Fruit fly (Drosophila melanogaster) whole organism: ENCODE measurements around the gene Pbgs.

Source experiments
- CG8478 ChIP-seq: fragments of >200 bp; optimal IDR thresholded peaks from 2 replicates; lab custom pipeline; 2018; ENCODE audit warnings: inconsistent platforms
- Dll ChIP-seq: fragments of >200 bp; optimal IDR thresholded peaks from 2 replicates; lab custom pipeline; 2017
- EcR ChIP-seq, 2 experiments: fragments of >200 bp; optimal IDR thresholded peaks; 2 replicates each; lab custom pipeline; 2017; ENCODE audit warnings: missing biosample characterization in 2 of 2, missing genetic modification characterization in 2 of 2, missing genetic modification reagents in 2 of 2
- pan ChIP-seq: fragments of >200 bp; optimal IDR thresholded peaks from 2 replicates; lab custom pipeline; 2017
- psq ChIP-seq: fragments of >200 bp; optimal IDR thresholded peaks from 2 replicates; lab custom pipeline; 2017
- usp ChIP-seq: fragments of >200 bp; optimal IDR thresholded peaks from 2 replicates; lab custom pipeline; 2017; ENCODE audit warnings: missing biosample characterization, missing genetic modification characterization, mixed read lengths

The Pbgs gene

dm6 chr3L:12276495-12276894 is 5.3 kb upstream of the Pbgs start:
- TF ChIP-seq Dll (no peak), usp (GFP tag; lab: Kevin White, UChicago) (no peak), psq (lab: Kevin White, UChicago) (no peak), EcR (GFP tag; optimal IDR thresholded peaks at IDR 0.05; lab: Kevin White, UChicago) (no peak), pan (lab: Kevin White, UChicago) (no peak), CG8478 (lab: Kevin White, UChicago) (no peak)

dm6 chr3L:12275572-12276042 is 4.5 kb upstream of the Pbgs start:
- TF ChIP-seq EcR (GFP tag; optimal IDR thresholded peaks at IDR 0.05; lab: Kevin White, UChicago) (no peak), pan (lab: Kevin White, UChicago) (no peak), CG8478 (lab: Kevin White, UChicago) (no peak), psq (lab: Kevin White, UChicago) (no peak), Dll (no peak), usp (GFP tag; lab: Kevin White, UChicago) (no peak)

- TF ChIP-seq CG8478 (lab: Kevin White, UChicago) (no peak), pan (lab: Kevin White, UChicago) (no peak), Dll (no peak), usp (GFP tag; lab: Kevin White, UChicago) (no peak), psq (lab: Kevin White, UChicago) (no peak), EcR (GFP tag; optimal IDR thresholded peaks at IDR 0.05; lab: Kevin White, UChicago) (no peak)
Observed at dm6 chr3L:12269867-12270266, 1.3 kb downstream of the Pbgs start.

- no peak for TF ChIP-seq EcR (GFP tag; optimal IDR thresholded peaks at IDR 0.05; lab: Kevin White, UChicago)
Observed at dm6 chr3L:12267332-12267914, 3.7 kb downstream of the Pbgs start, which contains the start of gene CG32100. Gene CG32100, plus strand, starts transcription at chr3L:12267528.

dm6 chr3L:12266343-12267287 is 4.5 kb downstream of the Pbgs start, which contains the start of gene app:
Gene app, minus strand, starts transcription at chr3L:12266841.
- no peak for TF ChIP-seq pan (lab: Kevin White, UChicago)
- TF ChIP-seq psq (lab: Kevin White, UChicago), result no peak
- TF ChIP-seq usp (GFP tag; lab: Kevin White, UChicago), result no peak
- TF ChIP-seq EcR (GFP tag; optimal IDR thresholded peaks at IDR 0.05; lab: Kevin White, UChicago), result no peak
- no peak for TF ChIP-seq CG8478 (lab: Kevin White, UChicago)
- no peak for TF ChIP-seq Dll

- TF ChIP-seq EcR (GFP tag; optimal IDR thresholded peaks at IDR 0.05; lab: Kevin White, UChicago) (no peak), Dll (no peak), CG8478 (lab: Kevin White, UChicago) (no peak), psq (lab: Kevin White, UChicago) (no peak), usp (GFP tag; lab: Kevin White, UChicago) (no peak), pan (lab: Kevin White, UChicago) (no peak)
Observed at dm6 chr3L:12265526-12266342, 5.4 kb downstream of the Pbgs start.

dm6 chr3L:12258698-12259097 is 12.4 kb downstream of the Pbgs start:
- TF ChIP-seq usp (GFP tag; lab: Kevin White, UChicago), result no peak
- TF ChIP-seq psq (lab: Kevin White, UChicago), result no peak
- TF ChIP-seq CG8478 (lab: Kevin White, UChicago), result no peak
- TF ChIP-seq pan (lab: Kevin White, UChicago), result no peak
- TF ChIP-seq Dll, result no peak

- no peak for TF ChIP-seq EcR (GFP tag; optimal IDR thresholded peaks at IDR 0.05; lab: Kevin White, UChicago)
Observed at dm6 chr3L:12227219-12227618, 43.9 kb downstream of the Pbgs start.

dm6 chr3L:12223635-12224016 is 47.5 kb downstream of the Pbgs start:
- no peak for TF ChIP-seq pan (lab: Kevin White, UChicago)
- no peak for TF ChIP-seq psq (lab: Kevin White, UChicago)
- TF ChIP-seq CG8478 (lab: Kevin White, UChicago), result no peak
- TF ChIP-seq Dll, result no peak
- no peak for TF ChIP-seq usp (GFP tag; lab: Kevin White, UChicago)
- TF ChIP-seq EcR (GFP tag; optimal IDR thresholded peaks at IDR 0.05; lab: Kevin White, UChicago), result no peak

- TF ChIP-seq psq (lab: Kevin White, UChicago) (no peak), pan (lab: Kevin White, UChicago) (no peak), Dll (no peak), CG8478 (lab: Kevin White, UChicago) (no peak), EcR (GFP tag; optimal IDR thresholded peaks at IDR 0.05; lab: Kevin White, UChicago) (no peak), usp (GFP tag; lab: Kevin White, UChicago) (no peak)
Observed at dm6 chr3L:12222945-12223634, 48.1 kb downstream of the Pbgs start.
